Worm (Caenorhabditis elegans): ENCODE data around the gene M04D8.8.

DNA sequence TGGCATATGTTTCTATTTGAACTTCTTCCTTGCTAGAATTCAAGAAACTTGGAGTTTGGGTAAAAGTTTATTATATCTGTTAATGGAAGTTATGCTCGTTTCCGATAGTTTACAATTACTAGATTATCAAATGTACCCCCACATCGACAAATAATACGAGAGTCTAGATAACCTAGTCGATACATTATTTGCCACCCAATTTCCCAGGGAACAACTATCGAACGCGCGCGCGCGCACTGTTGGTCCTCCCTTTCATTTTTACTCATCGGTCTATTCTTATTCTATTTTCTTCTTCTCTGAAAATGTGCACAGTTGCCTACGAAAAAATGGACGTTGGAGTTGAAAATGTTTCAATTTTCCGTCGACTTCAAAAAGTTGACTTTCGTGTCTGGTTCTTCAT, 26.6 kb downstream of the M04D8.8 start, which contains the start of gene T16G12.13:
- no peak for TF ChIP-seq tbx-37 (GFP tag; conservative IDR thresholded peaks at IDR 0.05)
- no peak for TF ChIP-seq B0310.2 (tag; optimal IDR thresholded peaks at IDR 0.05)
- TF ChIP-seq flt-1 (GFP tag; IDR thresholded peaks at IDR 0.05) = no peak
- no peak for TF ChIP-seq hmbx-1 (tag; optimal IDR thresholded peaks at IDR 0.05)
- TF ChIP-seq ceh-13 (GFP tag; optimal IDR thresholded peaks at IDR 0.05) = no peak
- TF ChIP-seq ama-1 (optimal IDR thresholded peaks at IDR 0.05) = no peak
- TF ChIP-seq sea-1 (GFP tag; conservative IDR thresholded peaks at IDR 0.05) = no peak
- TF ChIP-seq scrt-1 (GFP tag; IDR thresholded peaks at IDR 0.05) = no peak
